Fruit fly (Drosophila melanogaster): ENCODE results near the gene Lip1.

The Lip1 gene

dm6 chr2L:10736993-10737756, 35.8 kb upstream of the Lip1 start, which contains the start of the genes Vha16-5 and CG12299 (continued):
- peak; percentile 21; the same call in 1 of the 2 replicates for TF ChIP-seq Poxn (GFP tag; IDR thresholded peaks at IDR 0.05)
- peak; percentile 2 for TF ChIP-seq CG6813 (GFP tag; optimal IDR thresholded peaks at IDR 0.05)
- peak; percentile 82 for TF ChIP-seq peb (GFP tag; IDR thresholded peaks at IDR 0.05)
- TF ChIP-seq CG17829 (tag; optimal IDR thresholded peaks at IDR 0.05) = peak; percentile 84
- TF ChIP-seq cas (GFP tag; IDR thresholded peaks at IDR 0.05) = peak; percentile 75
- TF ChIP-seq nau (GFP tag; optimal IDR thresholded peaks at IDR 0.05) = no peak
- no peak for TF ChIP-seq Jarid2 (GFP tag; optimal IDR thresholded peaks at IDR 0.05)
- no peak for TF ChIP-seq TFAM (GFP tag; optimal IDR thresholded peaks at IDR 0.05)
- TF ChIP-seq mam (GFP tag; optimal IDR thresholded peaks at IDR 0.05) = peak; percentile 74
- TF ChIP-seq wek (GFP tag; optimal IDR thresholded peaks at IDR 0.05) = no peak
- TF ChIP-seq psq (GFP tag; optimal IDR thresholded peaks at IDR 0.05) = peak; percentile 68
- peak; percentile 88 for TF ChIP-seq CG14441 (GFP tag; IDR thresholded peaks at IDR 0.05)
- TF ChIP-seq CG16863 (GFP tag; optimal IDR thresholded peaks at IDR 0.05) = peak; percentile 83
- peak; percentile 63; the same call in 2 of the 3 replicates for TF ChIP-seq CG3726 (GFP tag; IDR thresholded peaks at IDR 0.05)
- TF ChIP-seq chm (GFP tag; IDR thresholded peaks at IDR 0.05) = peak; percentile 97
- peak; percentile 77 for TF ChIP-seq Six4 (GFP tag; optimal IDR thresholded peaks at IDR 0.05)
- peak; percentile 72 for TF ChIP-seq Adf1 (GFP tag; IDR thresholded peaks at IDR 0.05)
- peak; percentile 83 for TF ChIP-seq CG12391 (tag; optimal IDR thresholded peaks at IDR 0.05)
- no peak for TF ChIP-seq jigr1 (GFP tag; IDR thresholded peaks at IDR 0.05)
- no peak for TF ChIP-seq Vsx1 (GFP tag; optimal IDR thresholded peaks at IDR 0.05)
- TF ChIP-seq al (GFP tag; IDR thresholded peaks at IDR 0.05) = peak; percentile 72
- TF ChIP-seq ato (GFP tag; IDR thresholded peaks at IDR 0.05; ENCODE audit: partially characterized antibody) = peak; percentile 92
- no peak for TF ChIP-seq hkb (optimal IDR thresholded peaks at IDR 0.05)
- TF ChIP-seq hkb (GFP tag; IDR thresholded peaks at IDR 0.05) = peak; percentile 84
- peak; percentile 45 for TF ChIP-seq Usf (GFP tag; optimal IDR thresholded peaks at IDR 0.05)
- TF ChIP-seq cwo (GFP tag; optimal IDR thresholded peaks at IDR 0.05) = no peak
- TF ChIP-seq HHEX (GFP tag; optimal IDR thresholded peaks at IDR 0.05) = peak; percentile 44
- peak; percentile 69 for TF ChIP-seq unc-4 (GFP tag; IDR thresholded peaks at IDR 0.05; ENCODE audit: partially characterized antibody)
- TF ChIP-seq CG8290 (GFP tag; optimal IDR thresholded peaks at IDR 0.05) = no peak
- TF ChIP-seq CG8290 (tag; optimal IDR thresholded peaks at IDR 0.05) = no peak
- TF ChIP-seq CG34422 (GFP tag; IDR thresholded peaks at IDR 0.05) = peak; percentile 94
- TF ChIP-seq en (GFP tag; optimal IDR thresholded peaks at IDR 0.05) = peak; percentile 65
- TF ChIP-seq CG3163 (GFP tag; optimal IDR thresholded peaks at IDR 0.05) = peak; percentile 77
- TF ChIP-seq CG2202 (tag; optimal IDR thresholded peaks at IDR 0.05) = peak; percentile 51
- peak; percentile 71 for TF ChIP-seq Sry-δ (GFP tag; optimal IDR thresholded peaks at IDR 0.05)
- TF ChIP-seq CG31365 (tag; optimal IDR thresholded peaks at IDR 0.05) = no peak
- peak; percentile 97 for TF ChIP-seq ci (GFP tag; IDR thresholded peaks at IDR 0.05)
- peak; percentile 61 for TF ChIP-seq CG17186 (GFP tag; optimal IDR thresholded peaks at IDR 0.05)
- TF ChIP-seq CG3838 (GFP tag; optimal IDR thresholded peaks at IDR 0.05) = peak; percentile 57
- TF ChIP-seq Mad (GFP tag; optimal IDR thresholded peaks at IDR 0.05) = peak; percentile 87
- peak; percentile 71 for TF ChIP-seq Abd-B (GFP tag; optimal IDR thresholded peaks at IDR 0.05)
- peak; percentile 96 for TF ChIP-seq tin (GFP tag; optimal IDR thresholded peaks at IDR 0.05)
- TF ChIP-seq CG13775 (GFP tag; optimal IDR thresholded peaks at IDR 0.05) = peak; percentile 91
- TF ChIP-seq CG16813 (GFP tag; IDR thresholded peaks at IDR 0.05; ENCODE audit: partially characterized antibody) = peak; percentile 83
- no peak for TF ChIP-seq sug (tag; optimal IDR thresholded peaks at IDR 0.05)
- no peak for TF ChIP-seq Nf-YC (tag; optimal IDR thresholded peaks at IDR 0.05)
- TF ChIP-seq Scr (GFP tag; IDR thresholded peaks at IDR 0.05; ENCODE audit: partially characterized antibody) = peak; percentile 74
- peak; percentile 78 for TF ChIP-seq CG4617 (GFP tag; optimal IDR thresholded peaks at IDR 0.05; ENCODE audit: borderline replicate concordance)
- peak; percentile 83 for TF ChIP-seq CG10979 (tag; optimal IDR thresholded peaks at IDR 0.05)
- peak; percentile 77 for TF ChIP-seq tup (GFP tag; optimal IDR thresholded peaks at IDR 0.05)
